Fruit fly (Drosophila melanogaster) whole organism, wandering third instar larva: ENCODE results near the gene CG4942.

Experiments
- CG9705 ChIP-seq: fragments of 200-800 bp; sonication (Bioruptor generic); optimal IDR thresholded peaks from 2 replicates; lab custom pipeline; 2018; ENCODE audit warnings: missing biosample characterization, mild to moderate bottlenecking, missing genetic modification characterization
- HLH106 ChIP-seq: fragments of 200-800 bp; optimal IDR thresholded peaks from 3 replicates; lab custom pipeline; 2019; ENCODE audit warnings: missing biosample characterization, mild to moderate bottlenecking, missing genetic modification characterization, moderate library complexity
- Myc ChIP-seq: fragments of >200 bp; optimal IDR thresholded peaks from 2 replicates; lab custom pipeline; 2017
- dl ChIP-seq, 2 experiments: fragments of 175-275, 200-275 bp in 1 of 2; fragments of 200-275 bp in 1 of 2; sonication (Bioruptor generic); optimal IDR thresholded peaks; lab custom pipeline; 2018; ENCODE audit warnings: mild to moderate bottlenecking in 2 of 2, missing biosample characterization in 2 of 2, missing genetic modification characterization in 2 of 2, moderate library complexity in 2 of 2; ENCODE audit not compliant: partially characterized antibody in 2 of 2, insufficient read depth in 1 of 2
- fru ChIP-seq: fragments of 200-800 bp; sonication (Bioruptor generic); optimal IDR thresholded peaks from 3 replicates; lab custom pipeline; 2016; ENCODE audit warnings: missing biosample characterization, mild to moderate bottlenecking, missing genetic modification characterization
- h ChIP-seq: fragments of 200-800 bp; sonication (Bioruptor generic); optimal IDR thresholded peaks from 3 replicates; lab custom pipeline; 2016; ENCODE audit warnings: missing biosample characterization, mild to moderate bottlenecking, missing genetic modification characterization
- lola ChIP-seq: fragments of >200 bp; optimal IDR thresholded peaks from 2 replicates; lab custom pipeline; 2017; ENCODE audit warnings: missing biosample characterization, missing genetic modification characterization
- pan ChIP-seq: fragments of >200 bp; optimal IDR thresholded peaks from 2 replicates; lab custom pipeline; 2017
- psq ChIP-seq: fragments of 200-800 bp; sonication (Bioruptor generic); optimal IDR thresholded peaks from 3 replicates; lab custom pipeline; 2017; ENCODE audit warnings: missing biosample characterization, mild to moderate bottlenecking, missing genetic modification characterization, moderate library complexity

DNA sequence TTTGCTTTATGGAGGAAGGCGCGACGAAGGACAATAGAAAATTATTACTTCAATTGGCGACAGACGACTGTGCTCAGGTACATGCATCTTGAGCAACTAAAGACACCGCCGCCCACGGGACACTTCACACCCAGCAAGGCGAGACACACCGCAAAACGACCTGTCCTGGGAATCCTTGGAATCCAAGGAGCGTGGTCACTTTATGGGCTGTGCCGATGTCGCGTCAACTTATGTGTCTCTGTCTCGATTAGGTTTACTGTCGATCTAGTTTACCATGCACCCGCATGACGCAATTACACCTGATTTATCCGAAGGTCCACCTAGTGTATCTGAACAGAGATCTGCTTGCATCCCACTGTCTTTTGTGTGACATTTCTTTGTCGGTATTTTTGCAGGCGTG lies 33.7 kb upstream of the CG4942 start:
- TF ChIP-seq Myc = no peak
- TF ChIP-seq psq (GFP tag; lab: Kevin White, UChicago) = no peak
- TF ChIP-seq fru (GFP tag; lab: Kevin White, UChicago) = no peak
- TF ChIP-seq dl (GFP tag; optimal IDR thresholded peaks at IDR 0.05; lab: Kevin White, UChicago; ENCODE audit: insufficient read depth in 1 of 2, partially characterized antibody in 2 of 2) = no peak
- no peak for TF ChIP-seq lola (GFP tag; lab: Kevin White, UChicago)
- no peak for TF ChIP-seq pan (lab: Kevin White, UChicago)
- no peak for TF ChIP-seq h (GFP tag; lab: Kevin White, UChicago)
- no peak for TF ChIP-seq CG9705
- TF ChIP-seq HLH106 (tag; lab: Kevin White, UChicago) = no peak
